Worm (Caenorhabditis elegans): Measurements from ENCODE around the gene git-1.

ce11 chrX:10520185-10520584 lies 4.5 kb upstream of the git-1 start:
- TF ChIP-seq ceh-83 (GFP tag; optimal IDR thresholded peaks at IDR 0.05): no peak
- TF ChIP-seq ces-1 (GFP tag; optimal IDR thresholded peaks at IDR 0.05): no peak
- no peak for TF ChIP-seq lin-13 (tag; optimal IDR thresholded peaks at IDR 0.05)
- TF ChIP-seq nhr-237 (tag; optimal IDR thresholded peaks at IDR 0.05): no peak
- TF ChIP-seq bed-3 (GFP tag; optimal IDR thresholded peaks at IDR 0.05): no peak
- no peak for TF ChIP-seq elt-3 (tag; optimal IDR thresholded peaks at IDR 0.05)
- no peak for TF ChIP-seq lin-32 (GFP tag; optimal IDR thresholded peaks at IDR 0.05)
